Fruit fly (Drosophila melanogaster): ENCODE measurements around the gene RfC38.

The RfC38 gene

dm6 chr2L:11136093-11136492, 5.6 kb upstream of the RfC38 start, which contains the start of gene hgo:
TSS of gene hgo (plus strand) at chr2L:11136393.
- TF ChIP-seq CTCF (optimal IDR thresholded peaks at IDR 0.05) (no peak), CG8478 (optimal IDR thresholded peaks at IDR 0.05) (no peak)

- TF ChIP-seq CTCF (optimal IDR thresholded peaks at IDR 0.05): no peak
- TF ChIP-seq CG8478 (optimal IDR thresholded peaks at IDR 0.05): no peak
Measured at dm6 chr2L:11123499-11123898, 6.9 kb downstream of the RfC38 start, which contains the start of the genes Csl4 and Nup160. TSS of gene Csl4 (minus strand) at chr2L:11123567. TSS of gene Nup160 (plus strand) at chr2L:11123777.

- no peak for TF ChIP-seq CG8478 (optimal IDR thresholded peaks at IDR 0.05)
- TF ChIP-seq CTCF (optimal IDR thresholded peaks at IDR 0.05): no peak
Measured at dm6 chr2L:11121614-11122013, 8.8 kb downstream of the RfC38 start, which contains the start of gene Dnaaf4. TSS of gene Dnaaf4 (minus strand) at chr2L:11121714.

dm6 chr2L:11119966-11120517, 10.4 kb downstream of the RfC38 start, which contains the start of gene CG6230:
TSS of gene CG6230 (minus strand) at chr2L:11120319.
- TF ChIP-seq CTCF (optimal IDR thresholded peaks at IDR 0.05) (no peak), CG8478 (optimal IDR thresholded peaks at IDR 0.05) (no peak)

- TF ChIP-seq CTCF (optimal IDR thresholded peaks at IDR 0.05): no peak
- TF ChIP-seq CG8478 (optimal IDR thresholded peaks at IDR 0.05): no peak
Measured at dm6 chr2L:11113714-11114113, 16.7 kb downstream of the RfC38 start, which contains the start of gene Gr32a. TSS of gene Gr32a (plus strand) at chr2L:11114014.

dm6 chr2L:11113011-11113528, 17.4 kb downstream of the RfC38 start, which contains the start of gene Idua:
TSS of gene Idua (minus strand) at chr2L:11113061.
- TF ChIP-seq CTCF (optimal IDR thresholded peaks at IDR 0.05): no peak
- no peak for TF ChIP-seq CG8478 (optimal IDR thresholded peaks at IDR 0.05)

dm6 chr2L:11106562-11106962, 23.9 kb downstream of the RfC38 start, which contains the start of gene Reps:
TSS of gene Reps (minus strand) at chr2L:11106645.
- peak in 1 of 2 experiments; percentile 11 for TF ChIP-seq CTCF (optimal IDR thresholded peaks at IDR 0.05)
- no peak for TF ChIP-seq CG8478 (optimal IDR thresholded peaks at IDR 0.05)

- TF ChIP-seq CG8478 (optimal IDR thresholded peaks at IDR 0.05) (no peak), CTCF (optimal IDR thresholded peaks at IDR 0.05) (no peak)
Measured at dm6 chr2L:11105320-11105719, 25.1 kb downstream of the RfC38 start.

dm6 chr2L:11100516-11101061, 29.9 kb downstream of the RfC38 start, which contains the start of gene Ge-1:
TSS of gene Ge-1 (minus strand) at chr2L:11100888.
- no peak for TF ChIP-seq CTCF (optimal IDR thresholded peaks at IDR 0.05)
- no peak for TF ChIP-seq CG8478 (optimal IDR thresholded peaks at IDR 0.05)

- no peak for TF ChIP-seq CG8478 (optimal IDR thresholded peaks at IDR 0.05)
- TF ChIP-seq CTCF (optimal IDR thresholded peaks at IDR 0.05): no peak
Measured at dm6 chr2L:11091111-11091510, 39.3 kb downstream of the RfC38 start, which contains the start of gene Wdr59. TSS of gene Wdr59 (plus strand) at chr2L:11091444.

dm6 chr2L:11086357-11086924, 44.0 kb downstream of the RfC38 start, which contains the start of gene CG16854:
TSS of gene CG16854 (plus strand) at chr2L:11086721.
- TF ChIP-seq CTCF (optimal IDR thresholded peaks at IDR 0.05) (no peak), CG8478 (optimal IDR thresholded peaks at IDR 0.05) (no peak)

dm6 chr2L:11085129-11085528, 45.3 kb downstream of the RfC38 start, which contains the start of gene AstCC:
TSS of gene AstCC (minus strand) at chr2L:11085229.
- TF ChIP-seq CG8478 (optimal IDR thresholded peaks at IDR 0.05) (no peak), CTCF (optimal IDR thresholded peaks at IDR 0.05) (no peak)

dm6 chr2L:11082025-11082424, 48.4 kb downstream of the RfC38 start:
- no peak for TF ChIP-seq CTCF (optimal IDR thresholded peaks at IDR 0.05)
- TF ChIP-seq CG8478 (optimal IDR thresholded peaks at IDR 0.05): no peak

- TF ChIP-seq CTCF (optimal IDR thresholded peaks at IDR 0.05) (no peak), CG8478 (optimal IDR thresholded peaks at IDR 0.05) (no peak)
Measured at dm6 chr2L:11081337-11081736, 49.1 kb downstream of the RfC38 start, which contains the start of gene AstC. TSS of gene AstC (minus strand) at chr2L:11081399.

Data from S2 (cell line).